Worm (Caenorhabditis elegans): ENCODE data around the gene F58H7.1.

- TF ChIP-seq ama-1 (optimal IDR thresholded peaks at IDR 0.05) (no peak), hmg-4 (GFP tag; optimal IDR thresholded peaks at IDR 0.05) (no peak), ceh-13 (GFP tag; optimal IDR thresholded peaks at IDR 0.05) (no peak), ceh-36 (tag; optimal IDR thresholded peaks at IDR 0.05) (no peak), hmbx-1 (tag; optimal IDR thresholded peaks at IDR 0.05) (no peak)
Observed at ce11 chrIV:914856-915255, 20.8 kb downstream of the F58H7.1 start.

All from whole organism, early embryonic.